Worm (Caenorhabditis elegans) whole organism, L4 larva: ENCODE measurements around the gene apa-2.

Experiments used
- F37D6.2 ChIP-seq: sonication (generic microtip); optimal IDR thresholded peaks from 2 replicates; lab custom pipeline; 2016; ENCODE audit warnings: mild to moderate bottlenecking, missing genetic modification characterization, missing compliant biosample characterization
- F44E2.7 ChIP-seq: fragments of 200-800 bp; sonication (Bioruptor generic); IDR thresholded peaks from 2 replicates; pipeline ENCODE4 v2.1.2; 2022; ENCODE audit warnings: missing genetic modification characterization, missing compliant biosample characterization
- Y105C5A.15 ChIP-seq: fragments of 200-800 bp; sonication (Bioruptor generic); IDR thresholded peaks from 2 replicates; pipeline ENCODE4 v1.3.6; 2022; ENCODE audit warnings: missing genetic modification characterization, missing compliant biosample characterization
- Y75B8A.6 ChIP-seq: fragments of 200-800 bp; sonication (Bioruptor generic); IDR thresholded peaks from 2 replicates; pipeline ENCODE4 v1.3.6; 2022; ENCODE audit warnings: missing genetic modification reagents, missing genetic modification characterization, missing compliant biosample characterization
- ZK337.2 ChIP-seq: fragments of 200-800 bp; sonication (Bioruptor generic); IDR thresholded peaks from 2 replicates; pipeline ENCODE4 v1.3.6; 2022; ENCODE audit warnings: missing genetic modification reagents, missing genetic modification characterization, missing compliant biosample characterization
- aha-1 ChIP-seq: fragments of 150-350 bp; peaks from one replicate; lab custom pipeline; 2014; ENCODE audit warnings: missing biosample characterization, missing genetic modification characterization
- ceh-28 ChIP-seq: fragments of 150-350 bp; optimal IDR thresholded peaks from 2 replicates; lab custom pipeline; 2014; ENCODE audit warnings: missing biosample characterization, missing genetic modification reagents, missing genetic modification characterization
- ceh-32 ChIP-seq: sonication (generic microtip); optimal IDR thresholded peaks from 2 replicates; lab custom pipeline; 2016; ENCODE audit warnings: mild to moderate bottlenecking, missing genetic modification characterization, missing compliant biosample characterization; ENCODE audit not compliant: poor library complexity
- ceh-82 ChIP-seq: sonication (generic microtip); optimal IDR thresholded peaks from 2 replicates; lab custom pipeline; 2017; ENCODE audit warnings: missing biosample characterization, missing genetic modification characterization
- ces-1 ChIP-seq: fragments of 150-350 bp; sonication (generic microtip); optimal IDR thresholded peaks from 4 replicates; lab custom pipeline; 2014; ENCODE audit warnings: missing biosample characterization, missing genetic modification reagents, missing genetic modification characterization
- dmd-6 ChIP-seq: fragments of 200-800 bp; sonication (Bioruptor generic); IDR thresholded peaks from 2 replicates; pipeline ENCODE4 v1.3.6; 2022; ENCODE audit warnings: missing genetic modification reagents, missing genetic modification characterization, missing compliant biosample characterization
- dpl-1 ChIP-seq: fragments of 150-350 bp; optimal IDR thresholded peaks from 2 replicates; lab custom pipeline; 2014; ENCODE audit warnings: missing biosample characterization, missing genetic modification reagents, missing genetic modification characterization
- fkh-10 ChIP-seq: fragments of 150-350 bp; optimal IDR thresholded peaks from 2 replicates; lab custom pipeline; 2014; ENCODE audit warnings: missing biosample characterization, missing genetic modification reagents, missing genetic modification characterization
- fos-1 ChIP-seq: fragments of 150-350 bp; optimal IDR thresholded peaks from 2 replicates; lab custom pipeline; 2014; ENCODE audit warnings: missing biosample characterization, missing genetic modification characterization
- hlh-11 ChIP-seq: fragments of 200-800 bp; sonication (Bioruptor generic); optimal IDR thresholded peaks from 2 replicates; lab custom pipeline; 2018; ENCODE audit warnings: mild to moderate bottlenecking, missing genetic modification characterization, missing compliant biosample characterization
- hlh-30 ChIP-seq: sonication (generic microtip); optimal IDR thresholded peaks from 2 replicates; lab custom pipeline; 2017; ENCODE audit warnings: antibody characterized with exemption, mild to moderate bottlenecking, missing genetic modification characterization, missing compliant biosample characterization; ENCODE audit not compliant: insufficient read depth
- lim-7 ChIP-seq: fragments of 200-800 bp; sonication (Bioruptor generic); IDR thresholded peaks from 2 replicates; pipeline ENCODE4 v1.3.6; 2022; ENCODE audit warnings: missing genetic modification characterization, missing compliant biosample characterization
- lin-1 ChIP-seq: fragments of 200-800 bp; sonication (Bioruptor generic); IDR thresholded peaks from 2 replicates; pipeline ENCODE4 v1.3.6; 2022; ENCODE audit warnings: missing genetic modification reagents, missing genetic modification characterization, missing compliant biosample characterization
- lin-13 ChIP-seq: fragments of 150-350 bp; optimal IDR thresholded peaks from 2 replicates; lab custom pipeline; 2014; ENCODE audit warnings: missing biosample characterization, missing genetic modification reagents, missing genetic modification characterization
- mdl-1 ChIP-seq, 2 experiments: fragments of 150-350 bp in 1 of 2; sonication (generic microtip) in 1 of 2; optimal IDR thresholded peaks; 2 replicates each; lab custom pipeline; 2014 to 2017; ENCODE audit warnings: missing biosample characterization in 2 of 2, missing genetic modification characterization in 2 of 2
- nhr-10 ChIP-seq: fragments of 150-350 bp; optimal IDR thresholded peaks from 2 replicates; lab custom pipeline; 2014; ENCODE audit warnings: missing biosample characterization, missing genetic modification characterization
- nhr-102 ChIP-seq: sonication (generic microtip); optimal IDR thresholded peaks from 2 replicates; lab custom pipeline; 2016; ENCODE audit warnings: mild to moderate bottlenecking, missing genetic modification characterization, moderate library complexity, missing compliant biosample characterization
- nhr-237 ChIP-seq: sonication (generic microtip); optimal IDR thresholded peaks from 2 replicates; lab custom pipeline; 2017; ENCODE audit warnings: missing biosample characterization, missing genetic modification characterization
- nhr-25 ChIP-seq: sonication (generic microtip); optimal IDR thresholded peaks from 2 replicates; lab custom pipeline; 2017; ENCODE audit warnings: missing genetic modification characterization, mild to moderate bottlenecking, missing compliant biosample characterization, antibody characterized with exemption, moderate library complexity, borderline replicate concordance; ENCODE audit not compliant: insufficient read depth
- nhr-48 ChIP-seq: sonication (generic microtip); optimal IDR thresholded peaks from 2 replicates; lab custom pipeline; 2016; ENCODE audit warnings: mild to moderate bottlenecking, missing genetic modification characterization, missing compliant biosample characterization
- nhr-77 ChIP-seq: fragments of 150-350 bp; optimal IDR thresholded peaks from 2 replicates; lab custom pipeline; 2014; ENCODE audit warnings: missing biosample characterization, missing genetic modification characterization
- php-3 ChIP-seq: fragments of 200-800 bp; sonication (Bioruptor generic); IDR thresholded peaks from 2 replicates; pipeline ENCODE4 v1.3.6; 2022; ENCODE audit warnings: missing genetic modification reagents, missing genetic modification characterization, missing compliant biosample characterization
- pqm-1 ChIP-seq: sonication (generic microtip); optimal IDR thresholded peaks from 2 replicates; lab custom pipeline; 2017; ENCODE audit warnings: missing biosample characterization, missing genetic modification characterization
- set-16 ChIP-seq: fragments of 200-800 bp; sonication (Bioruptor generic); IDR thresholded peaks from 2 replicates; pipeline ENCODE4 v1.3.6; 2022; ENCODE audit warnings: missing genetic modification reagents, missing genetic modification characterization, missing compliant biosample characterization
- snpc-1.2 ChIP-seq: fragments of 200-800 bp; sonication (Bioruptor generic); IDR thresholded peaks from 2 replicates; pipeline ENCODE4 v1.3.6; 2022; ENCODE audit warnings: missing genetic modification reagents, missing genetic modification characterization, missing compliant biosample characterization
- spr-3 ChIP-seq: fragments of 200-800 bp; sonication (Bioruptor generic); optimal IDR thresholded peaks from 2 replicates; lab custom pipeline; 2018; ENCODE audit warnings: mild to moderate bottlenecking, missing genetic modification characterization, missing compliant biosample characterization
- unc-39 ChIP-seq: sonication (generic microtip); optimal IDR thresholded peaks from 2 replicates; lab custom pipeline; 2017; ENCODE audit warnings: missing biosample characterization, missing genetic modification characterization
- unc-62 ChIP-seq, 3 experiments: fragments of 150-350 bp in 1 of 3; sonication (generic microtip); optimal IDR thresholded peaks in 2 of 3; peaks in 1 of 3; 1 replicate in 1 of 3; 2 replicates in 2 of 3; lab custom pipeline; 2014 to 2017; ENCODE audit warnings: missing biosample characterization in 3 of 3, missing genetic modification characterization in 3 of 3, missing genetic modification reagents in 3 of 3, missing genotype in 1 of 3
- zag-1 ChIP-seq: fragments of 150-350 bp; optimal IDR thresholded peaks from 2 replicates; lab custom pipeline; 2014; ENCODE audit warnings: missing biosample characterization, missing genetic modification characterization
- zip-2 ChIP-seq: fragments of 150-350 bp; optimal IDR thresholded peaks from 2 replicates; lab custom pipeline; 2014; ENCODE audit warnings: missing biosample characterization, missing genetic modification characterization

apa-2 gene

DNA sequence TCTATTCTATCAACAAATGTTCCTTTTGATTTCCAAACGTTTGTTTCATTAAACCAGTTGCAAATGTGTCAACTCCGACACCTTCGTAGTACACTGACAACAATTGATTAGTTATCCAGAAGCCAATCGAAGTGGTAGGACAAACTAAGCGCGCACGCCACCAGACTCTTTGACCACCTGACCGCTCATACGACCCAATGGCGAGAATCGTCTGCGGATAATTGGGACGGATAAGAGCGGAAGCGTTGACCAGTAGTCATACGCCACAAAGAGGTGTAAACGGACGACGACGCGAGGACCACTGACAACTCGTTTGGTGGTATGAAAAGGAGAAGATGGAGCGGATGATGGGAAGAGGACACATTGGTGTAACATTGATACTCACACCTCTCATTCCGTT is 38.1 kb upstream of the apa-2 start:
- TF ChIP-seq unc-39 (tag; lab: Kevin White, UChicago) (no peak), unc-62 (GFP tag; optimal IDR thresholded peaks at IDR 0.05 in 1 of 2; lab: Kevin White, UChicago) (peak in 1 of 2 experiments; percentile 60), unc-62 (tag; optimal IDR thresholded peaks at IDR 0.05; lab: Kevin White, UChicago) (no peak), aha-1 (tag; lab: Kevin White, UChicago) (peak; percentile 49), ZK337.2 (GFP tag; lab: Robert Waterston, UW) (no peak), hlh-30 (tag; lab: Kevin White, UChicago) (peak; percentile 33), F37D6.2 (tag; lab: Kevin White, UChicago) (no peak), hlh-11 (tag; lab: Kevin White, UChicago) (peak; percentile 28), nhr-48 (tag; lab: Kevin White, UChicago) (no peak)

DNA sequence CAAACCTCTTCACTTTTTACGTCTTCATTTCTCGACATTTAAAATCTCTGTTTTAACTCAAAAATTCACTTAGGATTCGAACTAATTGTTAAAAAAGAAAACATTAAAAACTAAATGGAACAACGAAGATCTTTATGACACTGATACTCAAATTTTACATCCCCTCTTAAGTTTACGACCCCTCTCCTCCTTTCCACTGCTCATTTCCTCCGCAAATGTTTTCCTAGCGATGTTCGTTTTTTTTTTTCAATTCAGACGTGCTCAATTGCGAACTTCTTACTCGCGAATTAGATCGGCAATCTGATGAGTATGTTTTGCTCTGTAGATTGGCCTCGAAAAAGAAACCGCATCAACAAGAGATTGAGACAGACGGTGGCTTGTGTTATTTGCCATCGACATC is 35.7 kb upstream of the apa-2 start:
- TF ChIP-seq unc-62 (GFP tag; optimal IDR thresholded peaks at IDR 0.05 in 1 of 2; lab: Kevin White, UChicago) (peak in 1 of 2 experiments; percentile 95), unc-62 (tag; optimal IDR thresholded peaks at IDR 0.05; lab: Kevin White, UChicago) (no peak), zip-2 (tag; lab: Kevin White, UChicago) (no peak), ces-1 (GFP tag; lab: Kevin White, UChicago) (no peak)
- TF ChIP-seq, all 104 proteins: peak for 1

DNA sequence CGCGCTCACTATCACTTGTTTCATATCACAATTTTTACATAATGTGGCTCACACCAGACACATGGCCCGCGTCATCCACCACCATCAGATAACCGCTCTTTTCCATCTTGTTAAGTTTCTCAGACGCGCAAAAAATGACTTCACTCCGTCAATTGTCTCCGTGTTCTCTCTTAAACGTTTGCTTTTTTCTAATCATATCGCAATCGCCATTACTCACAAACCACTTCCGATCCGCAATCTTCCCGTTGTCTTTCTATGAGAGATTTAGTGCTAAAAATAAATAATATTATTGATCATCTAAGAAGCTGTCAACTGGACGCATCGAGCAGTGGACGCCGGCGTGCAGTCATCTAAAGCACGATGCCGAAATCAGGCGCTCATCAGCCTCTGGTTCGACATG is 35.1 kb upstream of the apa-2 start, which contains the start of gene tmc-2:
Gene tmc-2 (plus strand): TSS at position 301 of the 400 bp plus-strand sequence.
- no peak for TF ChIP-seq pqm-1 (tag; lab: Kevin White, UChicago)
- TF ChIP-seq mdl-1 (tag; optimal IDR thresholded peaks at IDR 0.05; lab: Kevin White, UChicago) = no peak
- TF ChIP-seq Y105C5A.15 (GFP tag; lab: Robert Waterston, UW) = no peak
- no peak for TF ChIP-seq lin-1
- TF ChIP-seq, all 104 proteins: peak for 0

DNA sequence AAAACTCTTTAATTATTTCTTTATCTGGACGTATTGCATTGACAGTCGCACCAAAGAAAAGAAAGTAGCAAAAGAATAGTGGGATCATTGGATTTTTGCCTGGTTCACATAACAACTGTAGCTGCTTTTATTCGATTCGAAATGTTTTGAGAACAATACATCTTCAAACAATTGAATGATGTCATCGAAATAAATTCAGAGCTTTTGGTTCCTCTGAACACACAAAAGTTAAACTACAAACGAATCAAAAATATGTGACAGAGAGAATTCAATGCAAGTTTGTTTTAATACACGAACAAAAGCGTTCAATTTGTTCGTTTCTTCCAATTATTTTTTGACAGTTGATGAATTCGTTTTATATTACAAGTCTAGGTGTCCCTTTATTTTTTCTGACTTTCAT is 27.2 kb upstream of the apa-2 start, which contains the start of gene H29C22.1:
Gene H29C22.1 (minus strand): TSS at position 101 of the 400 bp plus-strand sequence.
- no peak for TF ChIP-seq fkh-10 (GFP tag; lab: Kevin White, UChicago)
- no peak for TF ChIP-seq nhr-77 (tag; lab: Kevin White, UChicago)
- TF ChIP-seq lin-13 = no peak
- TF ChIP-seq lim-7 (GFP tag; lab: Robert Waterston, UW) = no peak
- no peak for TF ChIP-seq fos-1
- no peak for TF ChIP-seq Y75B8A.6 (GFP tag; lab: Robert Waterston, UW)
- TF ChIP-seq zag-1 (tag; lab: Kevin White, UChicago) = no peak

DNA sequence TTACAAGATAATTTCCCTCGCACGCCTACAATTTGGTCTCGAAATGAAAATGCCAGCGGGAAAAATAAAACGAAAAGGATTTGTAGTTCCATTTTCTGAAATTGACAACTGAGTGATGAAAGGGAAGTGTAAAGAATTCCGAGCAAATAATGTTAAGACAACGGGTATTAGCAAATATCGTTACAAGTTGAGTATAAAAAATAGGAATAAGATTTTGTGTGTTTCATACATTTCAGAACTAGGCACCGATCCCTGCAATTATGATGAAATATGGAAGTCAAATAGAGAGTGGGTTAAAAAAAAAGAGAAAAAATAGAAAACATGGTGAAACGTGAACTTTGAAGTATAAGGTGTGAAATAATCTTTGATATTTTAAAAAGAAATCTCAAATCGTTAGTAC is 24.1 kb upstream of the apa-2 start, which contains the start of gene ttr-38:
Gene ttr-38 (minus strand): TSS at position 101 of the 400 bp plus-strand sequence.
- TF ChIP-seq ceh-28 (tag; lab: Kevin White, UChicago) = no peak
- no peak for TF ChIP-seq php-3 (GFP tag; lab: Robert Waterston, UW)
- no peak for TF ChIP-seq snpc-1.2 (GFP tag; lab: Robert Waterston, UW)
- TF ChIP-seq fos-1 = no peak
- no peak for TF ChIP-seq dmd-6 (GFP tag; lab: Robert Waterston, UW)
- no peak for TF ChIP-seq ceh-82 (tag; lab: Kevin White, UChicago)
- no peak for TF ChIP-seq nhr-237 (tag; lab: Kevin White, UChicago)
- TF ChIP-seq ceh-32 (tag; lab: Kevin White, UChicago) = no peak
- no peak for TF ChIP-seq lin-1
- TF ChIP-seq ces-1 (GFP tag; lab: Kevin White, UChicago) = no peak
- TF ChIP-seq dpl-1 (GFP tag; lab: Kevin White, UChicago) = no peak
- TF ChIP-seq nhr-102 (tag; lab: Kevin White, UChicago) = no peak
- TF ChIP-seq F44E2.7 = no peak

DNA sequence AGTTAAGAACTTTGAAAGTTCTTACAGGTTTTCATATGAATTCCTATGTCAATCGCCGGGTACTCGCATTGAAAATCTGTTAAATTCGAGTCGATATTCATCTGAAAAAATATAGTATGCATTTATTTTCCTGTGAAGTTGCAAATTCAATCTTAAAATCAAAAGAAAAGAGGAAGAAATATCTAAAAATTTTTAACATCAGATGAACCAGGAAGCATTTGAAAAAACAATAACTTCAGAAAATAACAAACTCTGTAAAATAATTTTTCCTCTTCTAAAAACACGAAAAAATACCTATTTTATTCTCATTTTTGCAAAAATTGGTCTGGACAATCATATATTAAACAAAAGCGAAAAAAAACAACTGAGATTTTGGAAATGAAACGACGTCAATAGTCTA is 19.4 kb upstream of the apa-2 start, which contains the start of gene npr-7:
Gene npr-7 (minus strand): TSS at position 101 of the 400 bp plus-strand sequence.
- TF ChIP-seq spr-3 = no peak
- TF ChIP-seq fkh-10 (GFP tag; lab: Kevin White, UChicago) = no peak
- TF ChIP-seq set-16 (GFP tag; lab: Robert Waterston, UW) = no peak
- no peak for TF ChIP-seq lim-7 (GFP tag; lab: Robert Waterston, UW)
- TF ChIP-seq nhr-25 (tag; lab: Kevin White, UChicago) = no peak
- TF ChIP-seq nhr-10 (tag; lab: Kevin White, UChicago) = no peak
- TF ChIP-seq ceh-28 (tag; lab: Kevin White, UChicago) = no peak
